Fruit fly (Drosophila melanogaster): ENCODE measurements around the gene p38c.

The p38c gene

DNA sequence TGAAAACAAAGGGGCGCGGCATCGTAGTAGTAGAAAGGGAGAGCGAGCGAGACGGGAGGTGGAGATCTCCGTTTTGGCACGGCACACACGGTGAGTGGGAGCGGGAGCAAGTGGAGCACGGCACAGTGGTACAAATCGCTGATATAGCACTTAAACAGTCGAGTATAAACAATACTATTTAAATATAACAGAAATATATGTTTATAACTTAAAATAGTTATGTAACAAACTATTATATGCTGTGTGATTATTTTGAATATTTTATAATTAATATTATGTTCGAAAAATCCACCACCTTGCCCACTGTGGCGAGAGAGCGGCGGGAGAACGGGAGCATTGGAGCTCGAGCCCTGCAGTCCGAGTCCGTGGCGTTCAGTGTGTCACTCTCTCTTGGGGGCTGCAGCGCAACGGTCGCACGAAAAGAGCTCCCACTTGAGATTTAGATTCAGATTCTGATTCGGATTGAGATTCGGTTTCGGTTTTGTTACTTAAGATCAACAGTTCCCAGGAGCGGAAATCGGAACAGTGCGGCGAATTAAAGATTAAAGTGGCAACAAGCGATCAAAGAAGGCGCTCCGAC is 8.9 kb downstream of the p38c start, which contains the start of gene Kal1 (continued):
- TF ChIP-seq tap (tag; optimal IDR thresholded peaks at IDR 0.05) (peak; percentile 96), dmrt99B (tag; optimal IDR thresholded peaks at IDR 0.05) (peak; percentile 96), CG10959 (GFP tag; IDR thresholded peaks at IDR 0.05) (peak; percentile 86), trh (GFP tag; optimal IDR thresholded peaks at IDR 0.05) (peak; percentile 52), CG13775 (GFP tag; optimal IDR thresholded peaks at IDR 0.05) (peak; percentile 85), CG4328 (GFP tag; optimal IDR thresholded peaks at IDR 0.05) (peak; percentile 80), CG8089 (GFP tag; optimal IDR thresholded peaks at IDR 0.05) (no peak), CG33213 (GFP tag; optimal IDR thresholded peaks at IDR 0.05) (peak; percentile 2), inv (GFP tag; IDR thresholded peaks at IDR 0.05; ENCODE audit: partially characterized antibody) (no peak), eyg (GFP tag; optimal IDR thresholded peaks at IDR 0.05) (no peak), ERR (GFP tag; optimal IDR thresholded peaks at IDR 0.05) (no peak), Doc3 (GFP tag; IDR thresholded peaks at IDR 0.05; ENCODE audit: partially characterized antibody) (no peak), Dip3 (GFP tag; optimal IDR thresholded peaks at IDR 0.05) (no peak), CG4404 (GFP tag; IDR thresholded peaks at IDR 0.05) (peak; percentile 63), CG31441 (GFP tag; IDR thresholded peaks at IDR 0.05) (peak; percentile 96), yki (optimal IDR thresholded peaks at IDR 0.05) (no peak), CG5180 (GFP tag; optimal IDR thresholded peaks at IDR 0.05) (peak; percentile 85), Hr3 (GFP tag; optimal IDR thresholded peaks at IDR 0.05) (peak; percentile 87), seq (GFP tag; IDR thresholded peaks at IDR 0.05) (peak; percentile 95), ap (GFP tag; IDR thresholded peaks at IDR 0.05) (peak; percentile 89), CG32772 (GFP tag; IDR thresholded peaks at IDR 0.05) (peak; percentile 93), Nf-YB (GFP tag; optimal IDR thresholded peaks at IDR 0.05) (peak; percentile 82), CG13287 (GFP tag; IDR thresholded peaks at IDR 0.05; ENCODE audit: partially characterized antibody) (peak; percentile 23; the same call in 1 of the 2 replicates), Taf1 (GFP tag; IDR thresholded peaks at IDR 0.05) (peak; percentile 53; the same call in 1 of the 2 replicates), jumu (GFP tag; optimal IDR thresholded peaks at IDR 0.05) (no peak), CG14050 (GFP tag; IDR thresholded peaks at IDR 0.05) (peak; percentile 91), Asciz (GFP tag; optimal IDR thresholded peaks at IDR 0.05) (peak; percentile 96), exex (tag; optimal IDR thresholded peaks at IDR 0.05) (peak; percentile 56), fu2 (GFP tag; optimal IDR thresholded peaks at IDR 0.05) (no peak), CG12104 (GFP tag; optimal IDR thresholded peaks at IDR 0.05) (peak; percentile 80), slbo (GFP tag; IDR thresholded peaks at IDR 0.05) (peak; percentile 80), lbe (GFP tag; optimal IDR thresholded peaks at IDR 0.05) (peak; percentile 96), Lhr (GFP tag; optimal IDR thresholded peaks at IDR 0.05) (peak; percentile 86), CG43689 (GFP tag; IDR thresholded peaks at IDR 0.05) (peak; percentile 87), CG8765 (GFP tag; IDR thresholded peaks at IDR 0.05) (0 out of 2 replicates have a peak, but pooled peaks have one; percentile 34), p53 (GFP tag; optimal IDR thresholded peaks at IDR 0.05) (no peak), lmd (GFP tag; IDR thresholded peaks at IDR 0.05) (peak; percentile 90), CG11398 (GFP tag; optimal IDR thresholded peaks at IDR 0.05) (no peak), Abd-B (GFP tag; optimal IDR thresholded peaks at IDR 0.05) (peak; percentile 84), CG16863 (GFP tag; optimal IDR thresholded peaks at IDR 0.05) (peak; percentile 45), CG3838 (GFP tag; optimal IDR thresholded peaks at IDR 0.05) (no peak), Dfd (GFP tag; optimal IDR thresholded peaks at IDR 0.05) (no peak), CG31388 (GFP tag; optimal IDR thresholded peaks at IDR 0.05) (peak; percentile 58), C15 (GFP tag; IDR thresholded peaks at IDR 0.05) (peak; percentile 68; the same call in 1 of the 3 replicates), crc (GFP tag; optimal IDR thresholded peaks at IDR 0.05) (no peak), zen (tag; optimal IDR thresholded peaks at IDR 0.05) (peak; percentile 81), CG12299 (tag; optimal IDR thresholded peaks at IDR 0.05) (peak; percentile 89), CG2678 (tag; optimal IDR thresholded peaks at IDR 0.05) (peak; percentile 92), CG6765 (GFP tag; optimal IDR thresholded peaks at IDR 0.05) (peak; percentile 74), Six4 (GFP tag; optimal IDR thresholded peaks at IDR 0.05) (peak; percentile 91), CkIIα-i1 (GFP tag; IDR thresholded peaks at IDR 0.05) (no peak)

Data from whole organism, embryonic.